Worm (Caenorhabditis elegans): ENCODE data around the gene nlp-78.
A peak's percentile ranks its signal among the peaks of the same experiment; 100 is the strongest.

Gene nlp-78

DNA sequence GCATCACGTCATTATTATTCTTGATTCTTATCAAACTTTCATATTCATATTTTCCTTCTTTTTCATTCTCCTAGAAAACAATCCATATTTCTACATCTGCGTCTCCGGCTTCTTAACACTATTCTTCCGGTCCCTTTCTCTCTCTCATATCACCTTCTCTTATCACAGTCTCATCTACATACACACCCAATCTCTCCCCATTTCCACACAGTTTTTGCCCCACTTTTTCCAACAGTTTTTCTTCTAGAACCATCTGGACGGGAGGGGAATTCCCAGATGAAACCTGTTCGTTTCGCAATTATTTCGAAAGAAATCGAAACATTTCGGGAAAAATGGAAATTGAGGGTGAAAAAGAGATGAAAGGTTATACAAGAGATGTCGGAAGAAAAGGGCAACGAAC is 7.8 kb upstream of the nlp-78 start (continued):
- no peak for TF ChIP-seq C34B4.2 (tag; optimal IDR thresholded peaks at IDR 0.05)
- no peak for TF ChIP-seq nhr-237 (tag; optimal IDR thresholded peaks at IDR 0.05)
- no peak for TF ChIP-seq egl-13 (tag; optimal IDR thresholded peaks at IDR 0.05)
- no peak for TF ChIP-seq fkh-4 (tag; optimal IDR thresholded peaks at IDR 0.05; ENCODE audit: borderline replicate concordance)
- TF ChIP-seq lin-14 (GFP tag; optimal IDR thresholded peaks at IDR 0.05), result peak; percentile 48
- TF ChIP-seq elt-2 (tag; optimal IDR thresholded peaks at IDR 0.05), result peak; percentile 79
- TF ChIP-seq jun-1 (tag; optimal IDR thresholded peaks at IDR 0.05), result no peak
- TF ChIP-seq C16A3.4 (tag; optimal IDR thresholded peaks at IDR 0.05), result peak; percentile 5
- TF ChIP-seq lir-3 (tag; optimal IDR thresholded peaks at IDR 0.05; ENCODE audit: poor library complexity), result no peak
- no peak for TF ChIP-seq rnt-1 (tag; optimal IDR thresholded peaks at IDR 0.05)
- no peak for TF ChIP-seq unc-30 (tag; optimal IDR thresholded peaks at IDR 0.05)
- no peak for TF ChIP-seq ets-5 (GFP tag; IDR thresholded peaks at IDR 0.05)
- no peak for TF ChIP-seq unc-86 (tag; optimal IDR thresholded peaks at IDR 0.05)
- TF ChIP-seq hpl-2 (GFP tag; optimal IDR thresholded peaks at IDR 0.05), result no peak
- peak in 1 of 3 experiments; percentile 22 for TF ChIP-seq ceh-82 (tag; optimal IDR thresholded peaks at IDR 0.05)
- TF ChIP-seq fkh-8 (tag; optimal IDR thresholded peaks at IDR 0.05), result no peak
- TF ChIP-seq skn-1 (tag; optimal IDR thresholded peaks at IDR 0.05), result peak; percentile 80
- no peak for TF ChIP-seq unc-62 (GFP tag; optimal IDR thresholded peaks at IDR 0.05)
- peak; percentile 7 for TF ChIP-seq nhr-90 (tag; optimal IDR thresholded peaks at IDR 0.05; ENCODE audit: poor library complexity)
- peak in 1 of 2 experiments; percentile 36 for TF ChIP-seq lsy-2 (tag; optimal IDR thresholded peaks at IDR 0.05)
- TF ChIP-seq zip-4 (GFP tag; optimal IDR thresholded peaks at IDR 0.05), result no peak
- TF ChIP-seq hlh-4 (tag; optimal IDR thresholded peaks at IDR 0.05), result no peak
- no peak for TF ChIP-seq zag-1 (tag; optimal IDR thresholded peaks at IDR 0.05)

DNA sequence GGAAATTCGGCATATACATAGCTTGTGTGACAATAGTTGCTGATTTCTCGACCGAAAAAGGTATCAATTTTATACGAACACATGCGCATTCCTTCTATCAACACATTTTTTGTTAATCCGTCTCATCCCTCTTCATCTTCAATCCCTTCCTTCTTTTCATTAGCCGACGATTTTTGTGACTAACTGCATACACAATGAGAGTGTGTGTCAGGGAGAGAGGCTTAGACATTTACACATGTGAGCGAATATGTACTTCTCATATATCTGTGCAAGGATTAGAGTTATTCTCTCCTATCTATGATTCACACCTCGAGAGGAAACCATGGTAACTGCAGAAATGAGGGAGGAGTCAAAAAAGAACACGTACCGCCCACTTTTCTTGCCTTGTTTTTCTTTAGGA is 5.6 kb upstream of the nlp-78 start:
- TF ChIP-seq lin-14 (GFP tag; optimal IDR thresholded peaks at IDR 0.05) (peak; percentile 21), blmp-1 (tag; optimal IDR thresholded peaks at IDR 0.05) (peak; percentile 37), fos-1 (tag; optimal IDR thresholded peaks at IDR 0.05) (peak; percentile 11), unc-30 (tag; optimal IDR thresholded peaks at IDR 0.05) (no peak), mef-2 (tag; optimal IDR thresholded peaks at IDR 0.05) (no peak), ceh-88 (GFP tag; IDR thresholded peaks at IDR 0.05) (no peak), lin-39 (tag; optimal IDR thresholded peaks at IDR 0.05) (no peak), dsc-1 (tag; optimal IDR thresholded peaks at IDR 0.05) (peak; percentile 56), fkh-8 (tag; optimal IDR thresholded peaks at IDR 0.05) (peak; percentile 61)

DNA sequence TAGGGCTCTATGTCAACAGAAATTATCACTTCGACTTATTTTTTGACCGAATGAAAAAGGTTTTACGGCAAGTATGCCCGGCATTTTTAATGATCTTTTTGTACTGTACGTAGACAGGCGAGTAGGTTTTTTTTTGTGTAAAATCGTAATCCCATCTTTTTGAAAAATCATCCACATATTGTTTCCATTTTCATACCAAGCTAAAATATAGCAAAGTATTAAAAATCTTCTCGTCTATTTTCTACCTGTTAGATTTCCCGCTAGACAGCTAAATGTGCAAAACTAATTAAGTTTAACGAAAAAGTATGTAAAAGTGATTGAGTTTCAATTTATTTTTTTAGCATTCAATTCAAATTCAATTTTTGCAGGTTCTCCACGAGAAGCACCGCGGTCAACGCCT is 4.6 kb upstream of the nlp-78 start, which contains the start of gene C16D2.1:
C16D2.1 (plus strand) TSS at position 301 of the 400 bp plus-strand sequence.
- TF ChIP-seq irx-1 (tag; optimal IDR thresholded peaks at IDR 0.05), result no peak
- TF ChIP-seq ets-5 (GFP tag; IDR thresholded peaks at IDR 0.05), result no peak
- TF ChIP-seq C34B4.2 (tag; optimal IDR thresholded peaks at IDR 0.05), result no peak
- TF ChIP-seq ztf-4 (tag; optimal IDR thresholded peaks at IDR 0.05), result no peak
- no peak for TF ChIP-seq F16B12.6 (tag; optimal IDR thresholded peaks at IDR 0.05)
- no peak for TF ChIP-seq aly-2 (tag; optimal IDR thresholded peaks at IDR 0.05)
- TF ChIP-seq nhr-90 (tag; optimal IDR thresholded peaks at IDR 0.05; ENCODE audit: poor library complexity), result no peak
- no peak for TF ChIP-seq Y116A8C.19 (tag; optimal IDR thresholded peaks at IDR 0.05; ENCODE audit: borderline replicate concordance)
- TF ChIP-seq tlp-1 (tag; optimal IDR thresholded peaks at IDR 0.05), result no peak
- TF ChIP-seq fkh-10 (GFP tag; optimal IDR thresholded peaks at IDR 0.05), result no peak
- no peak for TF ChIP-seq pag-3 (tag; optimal IDR thresholded peaks at IDR 0.05; ENCODE audit: borderline replicate concordance, insufficient read depth)
- no peak for TF ChIP-seq swsn-7 (tag; optimal IDR thresholded peaks at IDR 0.05)

DNA sequence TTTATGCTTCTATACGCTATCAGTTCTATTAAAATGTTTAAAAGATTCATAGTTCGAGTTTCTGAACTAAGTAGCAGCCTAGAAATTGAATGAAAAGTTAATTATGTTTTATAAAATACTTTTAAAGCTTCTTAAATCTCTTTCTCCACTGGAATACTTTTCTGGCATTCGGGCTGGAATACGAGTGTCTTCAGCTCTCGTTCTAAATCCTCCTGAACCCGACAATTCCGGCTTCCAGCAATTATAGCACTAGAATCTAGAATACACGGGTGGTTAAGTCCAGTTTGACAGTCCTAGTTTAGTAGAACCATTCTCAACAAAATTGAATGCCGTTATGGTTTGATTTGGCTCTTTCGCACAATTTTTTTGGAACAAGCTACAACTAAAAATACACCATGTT is 3.6 kb upstream of the nlp-78 start:
- no peak for TF ChIP-seq nhr-237 (tag; optimal IDR thresholded peaks at IDR 0.05)
- no peak for TF ChIP-seq unc-62 (GFP tag; optimal IDR thresholded peaks at IDR 0.05)
- no peak for TF ChIP-seq vab-15 (tag; optimal IDR thresholded peaks at IDR 0.05)
- TF ChIP-seq elt-3 (tag; optimal IDR thresholded peaks at IDR 0.05), result no peak
- TF ChIP-seq zip-4 (GFP tag; optimal IDR thresholded peaks at IDR 0.05), result no peak
- no peak for TF ChIP-seq fkh-10 (GFP tag; optimal IDR thresholded peaks at IDR 0.05)
- TF ChIP-seq tlp-1 (tag; optimal IDR thresholded peaks at IDR 0.05), result no peak
- TF ChIP-seq ama-1 (optimal IDR thresholded peaks at IDR 0.05), result no peak
- no peak for TF ChIP-seq jun-1 (tag; optimal IDR thresholded peaks at IDR 0.05)
- no peak for TF ChIP-seq lin-13 (GFP tag; optimal IDR thresholded peaks at IDR 0.05)
- no peak for TF ChIP-seq mep-1 (tag; optimal IDR thresholded peaks at IDR 0.05)
